Fruit fly (Drosophila melanogaster) whole organism, embryonic: ENCODE data around the gene SIFaR.

Experiments
- CG10147 ChIP-seq: fragments of 200-800 bp; sonication (Bioruptor generic); optimal IDR thresholded peaks from 2 replicates; lab custom pipeline; 2019; ENCODE audit warnings: missing biosample characterization, mild to moderate bottlenecking, missing genetic modification characterization, moderate library complexity
- CG11695 ChIP-seq: fragments of 200-800 bp; sonication (Bioruptor generic); IDR thresholded peaks from 3 replicates; pipeline ENCODE4 v1.3.6; 2022; ENCODE audit warnings: missing biosample characterization, missing genetic modification characterization
- CG11696 ChIP-seq: fragments of 200-800 bp; sonication (Bioruptor generic); IDR thresholded peaks from 2 replicates; pipeline ENCODE4 v1.3.6; 2022; ENCODE audit warnings: missing biosample characterization, missing genetic modification characterization
- CG13775 ChIP-seq: fragments of 200-800 bp; sonication (Bioruptor generic); optimal IDR thresholded peaks from 3 replicates; lab custom pipeline; 2017; ENCODE audit warnings: missing biosample characterization, mild to moderate bottlenecking, missing genetic modification characterization
- CG13894 ChIP-seq: fragments of 200-800 bp; sonication (Bioruptor generic); optimal IDR thresholded peaks from 3 replicates; lab custom pipeline; 2018; ENCODE audit warnings: missing biosample characterization, mild to moderate bottlenecking, missing genetic modification characterization, moderate library complexity
- CG14710 ChIP-seq: fragments of 200-800 bp; sonication (Bioruptor generic); optimal IDR thresholded peaks from 3 replicates; lab custom pipeline; 2019; ENCODE audit warnings: missing biosample characterization, mild to moderate bottlenecking, missing genetic modification characterization, moderate library complexity
- CG1529 ChIP-seq: fragments of 200-800 bp; sonication (Bioruptor generic); optimal IDR thresholded peaks from 3 replicates; lab custom pipeline; 2018; ENCODE audit warnings: missing biosample characterization, missing genetic modification characterization
- CG15696 ChIP-seq: fragments of 200-800 bp; sonication (Bioruptor generic); optimal IDR thresholded peaks from 2 replicates; lab custom pipeline; 2019; ENCODE audit warnings: missing biosample characterization, mild to moderate bottlenecking, missing genetic modification characterization, moderate library complexity
- CG1647 ChIP-seq: fragments of 200-800 bp; sonication (Bioruptor generic); optimal IDR thresholded peaks from 3 replicates; lab custom pipeline; 2016; ENCODE audit warnings: missing biosample characterization, missing genetic modification characterization
- CG16813 ChIP-seq: fragments of 200-800 bp; sonication (Bioruptor generic); IDR thresholded peaks from 3 replicates; pipeline ENCODE4 v1.3.6; 2022; ENCODE audit warnings: missing biosample characterization, missing genetic modification characterization; ENCODE audit not compliant: partially characterized antibody
- CG17361 ChIP-seq: fragments of 200-800 bp; sonication (Bioruptor generic); IDR thresholded peaks from 3 replicates; pipeline ENCODE4 v1.3.6; 2022; ENCODE audit warnings: missing biosample characterization, missing genetic modification characterization
- CG17385 ChIP-seq: fragments of 200-800 bp; sonication (Bioruptor generic); optimal IDR thresholded peaks from 3 replicates; lab custom pipeline; 2018; ENCODE audit warnings: missing biosample characterization, mild to moderate bottlenecking, missing genetic modification characterization
- CG30020 ChIP-seq: fragments of 200-800 bp; optimal IDR thresholded peaks from 2 replicates; lab custom pipeline; 2019; ENCODE audit warnings: missing biosample characterization, mild to moderate bottlenecking, missing genetic modification characterization, moderate library complexity
- CG3065 ChIP-seq: fragments of 200-800 bp; sonication (Bioruptor generic); optimal IDR thresholded peaks from 2 replicates; lab custom pipeline; 2016; ENCODE audit warnings: missing biosample characterization, missing genetic modification characterization
- CG31441 ChIP-seq: fragments of 200-800 bp; sonication (Bioruptor generic); IDR thresholded peaks from 2 replicates; pipeline ENCODE4 v1.3.6; 2022; ENCODE audit warnings: missing biosample characterization, missing genetic modification characterization
- CG32767 ChIP-seq: fragments of 200-800 bp; sonication (Bioruptor generic); IDR thresholded peaks from 2 replicates; pipeline ENCODE4 v1.3.6; 2022; ENCODE audit warnings: missing biosample characterization, missing genetic modification characterization
- CG33557 ChIP-seq: fragments of 200-800 bp; sonication (Bioruptor generic); optimal IDR thresholded peaks from 2 replicates; lab custom pipeline; 2019; ENCODE audit warnings: missing biosample characterization, mild to moderate bottlenecking, missing genetic modification characterization, moderate library complexity
- CG34422 ChIP-seq: fragments of 200-800 bp; sonication (Bioruptor generic); IDR thresholded peaks from 3 replicates; pipeline ENCODE4 v1.3.6; 2022; ENCODE audit warnings: missing biosample characterization, missing genetic modification characterization
- CG5245 ChIP-seq: fragments of 200-800 bp; sonication (Bioruptor generic); optimal IDR thresholded peaks from 3 replicates; lab custom pipeline; 2016; ENCODE audit warnings: missing biosample characterization, missing genetic modification characterization
- CG6765 ChIP-seq: fragments of 200-800 bp; sonication (Bioruptor generic); optimal IDR thresholded peaks from 3 replicates; lab custom pipeline; 2017; ENCODE audit warnings: missing biosample characterization, mild to moderate bottlenecking, missing genetic modification characterization
- CG6791 ChIP-seq: fragments of 200-800 bp; sonication (Bioruptor generic); IDR thresholded peaks from 3 replicates; pipeline ENCODE4 v1.3.6; 2022; ENCODE audit warnings: missing biosample characterization, missing genetic modification characterization; ENCODE audit not compliant: partially characterized antibody
- CG7271 ChIP-seq: fragments of 200-800 bp; sonication (Bioruptor generic); optimal IDR thresholded peaks from 2 replicates; lab custom pipeline; 2018; ENCODE audit warnings: missing biosample characterization, mild to moderate bottlenecking, missing genetic modification characterization, moderate library complexity
- Dad ChIP-seq: fragments of 200-800 bp; sonication (Bioruptor generic); optimal IDR thresholded peaks from 3 replicates; lab custom pipeline; 2016; ENCODE audit warnings: missing biosample characterization, missing genetic modification characterization
- Dbx ChIP-seq: fragments of 200-800 bp; sonication (Bioruptor generic); IDR thresholded peaks from 3 replicates; pipeline ENCODE4 v1.3.6; 2022; ENCODE audit warnings: missing biosample characterization, missing genetic modification characterization
- Dip3 ChIP-seq: fragments of 200-800 bp; sonication (Bioruptor generic); optimal IDR thresholded peaks from 3 replicates; lab custom pipeline; 2016; ENCODE audit warnings: missing biosample characterization, missing genetic modification characterization
- Eip74EF ChIP-seq, 2 experiments: fragments of 200-800 bp in 1 of 2; fragments of >200 bp in 1 of 2; sonication (Bioruptor generic) in 1 of 2; optimal IDR thresholded peaks; 2 replicates each; lab custom pipeline; 2017 to 2019; ENCODE audit warnings: missing biosample characterization in 2 of 2, missing genetic modification characterization in 2 of 2, mild to moderate bottlenecking in 1 of 2, moderate library complexity in 1 of 2
- Hmr ChIP-seq: fragments of 200-800 bp; sonication (Bioruptor generic); optimal IDR thresholded peaks from 3 replicates; lab custom pipeline; 2017; ENCODE audit warnings: mild to moderate bottlenecking, missing biosample characterization, missing genetic modification reagents, missing genetic modification characterization
- Meics ChIP-seq: fragments of 200-800 bp; sonication (Bioruptor generic); optimal IDR thresholded peaks from 2 replicates; lab custom pipeline; 2017; ENCODE audit warnings: missing biosample characterization, mild to moderate bottlenecking, missing genetic modification characterization
- Myb ChIP-seq: fragments of 200-800 bp; sonication (Bioruptor generic); optimal IDR thresholded peaks from 2 replicates; lab custom pipeline; 2016; ENCODE audit warnings: missing biosample characterization, missing genetic modification characterization
- Optix ChIP-seq: fragments of 200-800 bp; sonication (Bioruptor generic); IDR thresholded peaks from 3 replicates; pipeline ENCODE4 v1.3.6; 2022; ENCODE audit warnings: missing biosample characterization, missing genetic modification characterization
- PHDP ChIP-seq: fragments of 200-800 bp; sonication (Bioruptor generic); optimal IDR thresholded peaks from 3 replicates; lab custom pipeline; 2018; ENCODE audit warnings: missing biosample characterization, mild to moderate bottlenecking, missing genetic modification characterization, moderate library complexity
- Side ChIP-seq: fragments of 200-800 bp; sonication (Bioruptor generic); optimal IDR thresholded peaks from 2 replicates; lab custom pipeline; 2016; ENCODE audit warnings: missing biosample characterization, missing genetic modification characterization
- al ChIP-seq: fragments of 200-800 bp; sonication (Bioruptor generic); IDR thresholded peaks from 2 replicates; pipeline ENCODE4 v1.3.6; 2022; ENCODE audit warnings: missing biosample characterization, missing genetic modification characterization
- ara ChIP-seq: fragments of 200-800 bp; sonication (Bioruptor generic); IDR thresholded peaks from 2 replicates; pipeline ENCODE4 v1.3.6; 2022; ENCODE audit warnings: missing biosample characterization, missing genetic modification characterization
- dmrt99B ChIP-seq: fragments of 200-800 bp; sonication (Bioruptor generic); optimal IDR thresholded peaks from 2 replicates; lab custom pipeline; 2018; ENCODE audit warnings: missing biosample characterization, mild to moderate bottlenecking, missing genetic modification characterization, moderate library complexity
- eve ChIP-seq, 2 experiments: fragments of >200 bp; optimal IDR thresholded peaks; 2 replicates each; lab custom pipeline; 2017; ENCODE audit warnings: missing biosample characterization in 2 of 2, missing genetic modification characterization in 2 of 2
- eyg ChIP-seq: fragments of 200-800 bp; sonication (Bioruptor generic); optimal IDR thresholded peaks from 3 replicates; lab custom pipeline; 2016; ENCODE audit warnings: missing biosample characterization, missing genetic modification characterization
- fd102C ChIP-seq: fragments of 200-800 bp; sonication (Bioruptor generic); optimal IDR thresholded peaks from 2 replicates; lab custom pipeline; 2018; ENCODE audit warnings: missing biosample characterization, mild to moderate bottlenecking, missing genetic modification characterization, moderate library complexity
- lab ChIP-seq: fragments of 200-800 bp; sonication (Bioruptor generic); optimal IDR thresholded peaks from 3 replicates; lab custom pipeline; 2017; ENCODE audit warnings: missing biosample characterization, missing genetic modification characterization, mild to moderate bottlenecking, moderate library complexity, missing genetic modification reagents
- luna ChIP-seq: fragments of 200-800 bp; sonication (Bioruptor generic); optimal IDR thresholded peaks from 2 replicates; lab custom pipeline; 2016; ENCODE audit warnings: missing biosample characterization, missing genetic modification characterization
- phol ChIP-seq: fragments of 200-800 bp; sonication (Bioruptor generic); optimal IDR thresholded peaks from 3 replicates; lab custom pipeline; 2018; ENCODE audit warnings: missing biosample characterization, mild to moderate bottlenecking, missing genetic modification characterization, moderate library complexity
- row ChIP-seq: fragments of 200-800 bp; sonication (Bioruptor generic); IDR thresholded peaks from 3 replicates; pipeline ENCODE4 v1.3.6; 2022; ENCODE audit warnings: missing biosample characterization, missing genetic modification characterization
- sc ChIP-seq, 3 experiments: fragments of >200 bp in 2 of 3; fragments of 200-800 bp in 1 of 3; sonication (Bioruptor generic) in 1 of 3; optimal IDR thresholded peaks; 2 replicates in 2 of 3; 3 replicates in 1 of 3; lab custom pipeline; 2017; ENCODE audit warnings: mild to moderate bottlenecking in 1 of 3, missing biosample characterization in 1 of 3, missing genetic modification characterization in 1 of 3, missing genetic modification reagents in 1 of 3
- scrt ChIP-seq: fragments of 200-800 bp; sonication (Bioruptor generic); optimal IDR thresholded peaks from 2 replicates; lab custom pipeline; 2018; ENCODE audit warnings: missing biosample characterization, mild to moderate bottlenecking, missing genetic modification characterization, moderate library complexity
- seq ChIP-seq: fragments of 200-800 bp; sonication (Bioruptor generic); IDR thresholded peaks from 2 replicates; pipeline ENCODE4 v1.3.6; 2022; ENCODE audit warnings: missing biosample characterization, missing genetic modification characterization
- so ChIP-seq: fragments of 200-800 bp; sonication (Bioruptor generic); IDR thresholded peaks from 3 replicates; pipeline ENCODE4 v1.3.6; 2022; ENCODE audit warnings: missing biosample characterization, missing genetic modification characterization
- tna ChIP-seq: fragments of 200-800 bp; sonication (Bioruptor generic); IDR thresholded peaks from 2 replicates; pipeline ENCODE4 v1.3.6; 2022; ENCODE audit warnings: missing biosample characterization, missing genetic modification characterization; ENCODE audit not compliant: partially characterized antibody
- trem ChIP-seq: fragments of 200-800 bp; optimal IDR thresholded peaks from 3 replicates; lab custom pipeline; 2019; ENCODE audit warnings: missing biosample characterization, mild to moderate bottlenecking, missing genetic modification characterization, moderate library complexity
- vfl ChIP-seq: fragments of 200-800 bp; sonication (Bioruptor generic); optimal IDR thresholded peaks from 2 replicates; lab custom pipeline; 2016; ENCODE audit warnings: missing biosample characterization, missing genetic modification characterization

SIFaR gene

DNA sequence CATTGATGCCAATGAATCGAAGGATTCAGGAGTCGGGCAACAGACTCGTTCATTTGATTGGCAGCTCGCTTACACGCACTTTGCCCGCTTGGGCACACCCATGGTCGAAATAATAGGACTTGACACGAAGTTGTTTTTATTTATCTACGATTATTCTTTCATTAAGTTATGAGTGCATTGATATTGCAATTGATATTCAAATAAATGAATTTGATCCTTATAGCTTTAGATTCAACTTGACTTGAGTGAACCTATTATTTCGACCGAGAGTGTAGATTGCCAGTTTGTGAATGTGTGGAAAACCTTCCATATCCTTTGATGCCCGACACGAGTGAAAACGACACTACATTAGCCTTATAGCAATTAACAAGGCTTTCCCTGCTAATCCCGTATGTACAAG is 36.7 kb upstream of the SIFaR start (continued):
- peak; percentile 1 for TF ChIP-seq CG13894
- TF ChIP-seq CG31441 (GFP tag; lab: Robert Waterston, UW): peak; percentile 41; the same call in 1 of the 2 replicates
- no peak for TF ChIP-seq vfl
- peak; percentile 66 for TF ChIP-seq dmrt99B
- peak; percentile 50; the same call in 1 of the 3 replicates for TF ChIP-seq CG34422 (GFP tag; lab: Robert Waterston, UW)
- TF ChIP-seq Side (GFP tag; lab: Kevin White, UChicago): peak; percentile 39
- peak; percentile 8 for TF ChIP-seq Meics (GFP tag; lab: Kevin White, UChicago)
- peak; percentile 36 for TF ChIP-seq CG33557 (GFP tag; lab: Kevin White, UChicago)
- peak; percentile 51 for TF ChIP-seq CG13775 (GFP tag; lab: Kevin White, UChicago)
- TF ChIP-seq Optix (GFP tag; lab: Robert Waterston, UW): no peak
- TF ChIP-seq CG16813 (GFP tag; lab: Robert Waterston, UW): no peak
- TF ChIP-seq Dbx (GFP tag; lab: Robert Waterston, UW): no peak
- TF ChIP-seq CG6765 (GFP tag; lab: Kevin White, UChicago): no peak
- TF ChIP-seq PHDP (tag; lab: Kevin White, UChicago): peak; percentile 74
- TF ChIP-seq CG32767 (GFP tag; lab: Robert Waterston, UW): 0 out of 2 replicates have a peak, but pooled peaks have one; percentile 22
- peak; percentile 26 for TF ChIP-seq phol (tag; lab: Kevin White, UChicago)
- peak; percentile 45 for TF ChIP-seq lab (GFP tag; lab: Kevin White, UChicago)
- no peak for TF ChIP-seq luna (GFP tag; lab: Kevin White, UChicago)
- no peak for TF ChIP-seq eyg (GFP tag; lab: Kevin White, UChicago)
- TF ChIP-seq CG17385 (GFP tag; lab: Kevin White, UChicago): peak; percentile 61
- peak; percentile 86 for TF ChIP-seq CG11696 (GFP tag; lab: Robert Waterston, UW)
- TF ChIP-seq CG11695 (GFP tag; lab: Robert Waterston, UW): peak; percentile 61; the same call in 1 of the 3 replicates
- peak; percentile 62; the same call in 2 of the 3 replicates for TF ChIP-seq so (GFP tag; lab: Robert Waterston, UW)
- TF ChIP-seq CG7271 (tag; lab: Kevin White, UChicago): peak; percentile 48
- no peak for TF ChIP-seq Dad (GFP tag; lab: Kevin White, UChicago)
- no peak for TF ChIP-seq CG3065 (GFP tag; lab: Kevin White, UChicago)
- peak; percentile 64 for TF ChIP-seq Hmr (GFP tag; lab: Kevin White, UChicago)
- TF ChIP-seq scrt (GFP tag; lab: Kevin White, UChicago): peak; percentile 47
- peak in 1 of 2 experiments; percentile 81 for TF ChIP-seq eve (GFP tag; optimal IDR thresholded peaks at IDR 0.05; lab: Kevin White, UChicago)
- TF ChIP-seq Myb: peak; percentile 28
- TF ChIP-seq CG5245 (GFP tag; lab: Kevin White, UChicago): peak; percentile 9
- TF ChIP-seq row (GFP tag; lab: Robert Waterston, UW): peak; percentile 75
- peak; percentile 42 for TF ChIP-seq Dip3 (GFP tag; lab: Kevin White, UChicago)
- peak; percentile 51 for TF ChIP-seq fd102C
- peak; percentile 58 for TF ChIP-seq seq (GFP tag; lab: Robert Waterston, UW)
- TF ChIP-seq al (GFP tag; lab: Robert Waterston, UW): no peak
- no peak for TF ChIP-seq CG1647 (GFP tag; lab: Kevin White, UChicago)
- no peak for TF ChIP-seq CG10147 (GFP tag; lab: Kevin White, UChicago)
- peak in 1 of 2 experiments; percentile 28 for TF ChIP-seq Eip74EF (GFP tag; optimal IDR thresholded peaks at IDR 0.05; lab: Kevin White, UChicago)
- TF ChIP-seq trem: peak; percentile 58
- TF ChIP-seq sc (optimal IDR thresholded peaks at IDR 0.05; lab: Kevin White, UChicago): no peak
- TF ChIP-seq sc (GFP tag; optimal IDR thresholded peaks at IDR 0.05; lab: Kevin White, UChicago): peak; percentile 14
- peak; percentile 6 for TF ChIP-seq CG30020
- peak; percentile 52 for TF ChIP-seq CG14710 (tag; lab: Kevin White, UChicago)
- peak; percentile 47 for TF ChIP-seq CG15696
- peak; percentile 72 for TF ChIP-seq ara (GFP tag; lab: Robert Waterston, UW)
- no peak for TF ChIP-seq tna (GFP tag; lab: Robert Waterston, UW)
- TF ChIP-seq CG1529 (GFP tag; lab: Kevin White, UChicago): peak; percentile 24
- TF ChIP-seq CG6791 (GFP tag; lab: Robert Waterston, UW): no peak
- TF ChIP-seq CG17361: 0 out of 3 replicates have a peak, but pooled peaks have one; percentile 41
